Fruit fly (Drosophila melanogaster) whole organism, adult: ENCODE results near the gene ATPsynGL.
A peak's percentile ranks its signal among the peaks of the same experiment; 100 is the strongest.

ENCODE experiments used
- CG11617 ChIP-seq: fragments of 200-800 bp; sonication (Bioruptor generic); optimal IDR thresholded peaks from 2 replicates; lab custom pipeline; 2017; ENCODE audit warnings: mild to moderate bottlenecking, missing biosample characterization, missing genetic modification reagents, missing genetic modification characterization
- CG14711 ChIP-seq: fragments of 200-800 bp; sonication (Bioruptor generic); optimal IDR thresholded peaks from 2 replicates; lab custom pipeline; 2018; ENCODE audit warnings: missing biosample characterization, mild to moderate bottlenecking, missing genetic modification characterization, moderate library complexity
- CG33017 ChIP-seq: fragments of 200-800 bp; sonication (Bioruptor generic); optimal IDR thresholded peaks from 2 replicates; lab custom pipeline; 2018; ENCODE audit warnings: missing biosample characterization, mild to moderate bottlenecking, missing genetic modification characterization, moderate library complexity
- CG7101 ChIP-seq: fragments of 200-800 bp; sonication (Bioruptor generic); optimal IDR thresholded peaks from 2 replicates; lab custom pipeline; 2018; ENCODE audit warnings: missing biosample characterization, mild to moderate bottlenecking, missing genetic modification characterization, moderate library complexity
- Clk ChIP-seq: fragments of 200-800 bp; sonication (Bioruptor generic); optimal IDR thresholded peaks from 2 replicates; lab custom pipeline; 2017; ENCODE audit warnings: missing biosample characterization, missing genetic modification characterization
- Crg-1 ChIP-seq: fragments of 200-800 bp; sonication (Bioruptor generic); optimal IDR thresholded peaks from 2 replicates; lab custom pipeline; 2016; ENCODE audit warnings: missing biosample characterization, missing genetic modification characterization
- Hr96 ChIP-seq: fragments of 200-800 bp; sonication (Bioruptor generic); optimal IDR thresholded peaks from 2 replicates; lab custom pipeline; 2016; ENCODE audit warnings: missing biosample characterization, missing genetic modification characterization
- Mnt ChIP-seq: fragments of 200-800 bp; sonication (Bioruptor generic); optimal IDR thresholded peaks from 2 replicates; lab custom pipeline; 2016; ENCODE audit warnings: missing biosample characterization, mild to moderate bottlenecking, missing genetic modification characterization
- cic ChIP-seq: fragments of 200-800 bp; sonication (Bioruptor generic); optimal IDR thresholded peaks from 2 replicates; lab custom pipeline; 2017; ENCODE audit warnings: missing biosample characterization, mild to moderate bottlenecking, missing genetic modification characterization, moderate library complexity
- cnc ChIP-seq, 2 experiments: fragments of >200 bp; optimal IDR thresholded peaks; 2 replicates each; lab custom pipeline; 2017
- kay ChIP-seq: fragments of 200-800 bp; sonication (Bioruptor generic); peaks from one replicate; lab custom pipeline; 2016; ENCODE audit warnings: missing biosample characterization, missing genetic modification characterization, borderline replicate concordance
- pad ChIP-seq: fragments of 200-800 bp; sonication (Bioruptor generic); optimal IDR thresholded peaks from 3 replicates; lab custom pipeline; 2017; ENCODE audit warnings: missing biosample characterization, missing genetic modification characterization, mild to moderate bottlenecking, moderate library complexity, missing genetic modification reagents
- tj ChIP-seq: fragments of 200-800 bp; sonication (Bioruptor generic); optimal IDR thresholded peaks from 3 replicates; lab custom pipeline; 2017; ENCODE audit warnings: missing biosample characterization, mild to moderate bottlenecking, missing genetic modification characterization, moderate library complexity
- toe ChIP-seq: fragments of 200-800 bp; sonication (Bioruptor generic); optimal IDR thresholded peaks from 2 replicates; lab custom pipeline; 2016; ENCODE audit warnings: missing biosample characterization, missing genetic modification characterization

DNA sequence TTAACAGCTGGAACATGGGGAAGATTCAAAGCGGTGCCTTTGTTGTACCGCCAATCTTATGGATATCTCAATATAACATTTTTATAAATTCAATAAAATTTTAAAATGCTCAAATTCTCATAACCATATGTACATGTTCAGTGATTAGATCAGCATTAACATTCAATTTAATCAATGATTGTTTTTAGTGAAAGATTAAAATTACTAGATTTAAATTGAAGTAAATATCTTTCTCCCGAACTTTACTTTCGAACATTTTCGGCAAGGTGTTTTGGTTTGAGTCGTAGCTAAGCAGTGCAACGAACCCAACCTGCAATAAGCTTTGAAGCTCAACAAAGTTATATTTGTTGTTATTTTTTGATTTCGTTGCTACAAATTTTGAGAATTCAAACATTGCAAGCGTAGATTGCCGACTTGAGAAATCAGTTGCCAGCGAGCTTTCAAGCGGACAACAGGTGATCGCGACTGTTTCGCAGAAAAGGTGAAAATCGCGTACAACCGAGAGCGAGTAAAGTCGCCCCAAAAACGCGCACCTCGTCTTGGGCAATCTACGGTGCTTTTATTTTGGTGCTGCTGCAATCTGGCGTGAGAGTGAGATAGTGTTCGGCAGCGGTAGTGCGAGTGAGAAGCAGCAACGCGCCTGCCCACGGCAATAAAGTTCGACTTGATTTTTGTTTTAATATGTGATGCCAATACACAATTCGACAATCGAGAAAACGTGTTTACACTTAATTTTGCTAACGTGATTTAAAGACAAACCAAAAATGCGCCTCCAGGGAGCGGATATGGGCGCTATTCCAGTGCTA, 44.5 kb upstream of the ATPsynGL start, which contains the start of gene Tep3:
- no peak for TF ChIP-seq CG11617 (GFP tag; lab: Kevin White, UChicago)
- no peak for TF ChIP-seq cic (GFP tag; lab: Kevin White, UChicago)
- peak; percentile 7 for TF ChIP-seq Hr96 (GFP tag; lab: Kevin White, UChicago)
- TF ChIP-seq Clk (GFP tag; lab: Kevin White, UChicago) = no peak
- TF ChIP-seq pad (GFP tag; lab: Kevin White, UChicago) = peak; percentile 28
- TF ChIP-seq tj (GFP tag; lab: Kevin White, UChicago) = no peak
- TF ChIP-seq CG33017 (tag; lab: Kevin White, UChicago) = peak; percentile 26
- TF ChIP-seq CG7101 (tag; lab: Kevin White, UChicago) = peak; percentile 40
- TF ChIP-seq cnc (optimal IDR thresholded peaks at IDR 0.05; lab: Kevin White, UChicago) = no peak
- no peak for TF ChIP-seq Mnt (GFP tag; lab: Kevin White, UChicago)
- TF ChIP-seq kay (GFP tag; lab: Kevin White, UChicago) = peak; percentile 72
- TF ChIP-seq CG14711 = peak; percentile 59
- peak; percentile 58 for TF ChIP-seq toe (GFP tag; lab: Kevin White, UChicago)
- no peak for TF ChIP-seq Crg-1
